Fruit fly (Drosophila melanogaster) whole organism, prepupa: ENCODE data around the gene bc10.

Experiments used
- Blimp-1 ChIP-seq: fragments of 200-800 bp; sonication (Bioruptor generic); optimal IDR thresholded peaks from 3 replicates; lab custom pipeline; 2017; ENCODE audit warnings: missing biosample characterization, missing genetic modification characterization, mild to moderate bottlenecking, moderate library complexity, missing genetic modification reagents
- CG11294 ChIP-seq: fragments of 200-800 bp; sonication (Bioruptor generic); IDR thresholded peaks from 2 replicates; pipeline ENCODE4 v1.3.6; 2022; ENCODE audit warnings: missing biosample characterization, missing genetic modification characterization
- CG11902 ChIP-seq: fragments of 200-800 bp; sonication (Bioruptor generic); optimal IDR thresholded peaks from 3 replicates; lab custom pipeline; 2016; ENCODE audit warnings: missing biosample characterization, missing genetic modification characterization
- CG1621 ChIP-seq: fragments of 200-800 bp; sonication (Bioruptor generic); optimal IDR thresholded peaks from 3 replicates; lab custom pipeline; 2018; ENCODE audit warnings: missing biosample characterization, mild to moderate bottlenecking, missing genetic modification characterization
- CG16779 ChIP-seq: fragments of 200-800 bp; sonication (Bioruptor generic); optimal IDR thresholded peaks from 3 replicates; lab custom pipeline; 2017; ENCODE audit warnings: missing biosample characterization, mild to moderate bottlenecking, missing genetic modification characterization
- CG3032 ChIP-seq: fragments of 200-800 bp; optimal IDR thresholded peaks from 2 replicates; lab custom pipeline; 2019; ENCODE audit warnings: missing biosample characterization, mild to moderate bottlenecking, missing genetic modification characterization, moderate library complexity
- CG31627 ChIP-seq: fragments of 200-800 bp; sonication (Bioruptor generic); optimal IDR thresholded peaks from 3 replicates; lab custom pipeline; 2016; ENCODE audit warnings: missing biosample characterization, missing genetic modification characterization
- CG32006 ChIP-seq: fragments of 200-800 bp; sonication (Bioruptor generic); optimal IDR thresholded peaks from 3 replicates; lab custom pipeline; 2017; ENCODE audit warnings: missing biosample characterization, mild to moderate bottlenecking, missing genetic modification characterization
- CG34406 ChIP-seq: fragments of 200-800 bp; sonication (Bioruptor generic); optimal IDR thresholded peaks from 3 replicates; lab custom pipeline; 2016; ENCODE audit warnings: missing biosample characterization, missing genetic modification characterization
- CG4318 ChIP-seq: fragments of 200-800 bp; sonication (Bioruptor generic); optimal IDR thresholded peaks from 3 replicates; lab custom pipeline; 2017; ENCODE audit warnings: missing biosample characterization, mild to moderate bottlenecking, missing genetic modification characterization
- CG6163 ChIP-seq: fragments of 200-800 bp; sonication (Bioruptor generic); IDR thresholded peaks from 3 replicates; pipeline ENCODE4 v1.3.6; 2022; ENCODE audit warnings: missing biosample characterization, missing genetic modification characterization
- CG6276 ChIP-seq: fragments of 200-800 bp; sonication (Bioruptor generic); optimal IDR thresholded peaks from 2 replicates; lab custom pipeline; 2017; ENCODE audit warnings: missing biosample characterization, mild to moderate bottlenecking, missing genetic modification characterization
- CG6854 ChIP-seq: fragments of 200-800 bp; sonication (Bioruptor generic); optimal IDR thresholded peaks from 2 replicates; lab custom pipeline; 2017; ENCODE audit warnings: missing biosample characterization, mild to moderate bottlenecking, missing genetic modification characterization
- CG7368 ChIP-seq: fragments of 200-800 bp; sonication (Bioruptor generic); optimal IDR thresholded peaks from 3 replicates; lab custom pipeline; 2016; ENCODE audit warnings: missing biosample characterization, missing genetic modification characterization
- CG8119 ChIP-seq: fragments of 200-800 bp; sonication (Bioruptor generic); IDR thresholded peaks from 3 replicates; pipeline ENCODE4 v1.3.6; 2022; ENCODE audit warnings: missing biosample characterization, missing genetic modification characterization
- CG8632 ChIP-seq: fragments of 200-800 bp; sonication (Bioruptor generic); optimal IDR thresholded peaks from 3 replicates; lab custom pipeline; 2016; ENCODE audit warnings: missing biosample characterization, missing genetic modification characterization
- CG9139 ChIP-seq: fragments of 200-800 bp; sonication (Bioruptor generic); optimal IDR thresholded peaks from 3 replicates; lab custom pipeline; 2017; ENCODE audit warnings: missing biosample characterization, mild to moderate bottlenecking, missing genetic modification characterization
- Eip93F ChIP-seq: fragments of 200-800 bp; sonication (Bioruptor generic); optimal IDR thresholded peaks from 2 replicates; lab custom pipeline; 2016; ENCODE audit warnings: missing biosample characterization, mild to moderate bottlenecking, missing genetic modification characterization
- Ets96B ChIP-seq: fragments of 200-800 bp; optimal IDR thresholded peaks from 2 replicates; lab custom pipeline; 2019; ENCODE audit warnings: missing biosample characterization, mild to moderate bottlenecking, missing genetic modification characterization, moderate library complexity
- Gug ChIP-seq: fragments of 200-800 bp; sonication (Bioruptor generic); IDR thresholded peaks from 2 replicates; pipeline ENCODE4 v1.3.6; 2022; ENCODE audit warnings: missing biosample characterization, missing genetic modification characterization
- Hr38 ChIP-seq: sonication (Bioruptor generic); optimal IDR thresholded peaks from 2 replicates; lab custom pipeline; 2016; ENCODE audit warnings: missing biosample characterization, missing genetic modification characterization
- Hr39 ChIP-seq: fragments of 200-800 bp; sonication (Bioruptor generic); optimal IDR thresholded peaks from 2 replicates; lab custom pipeline; 2016; ENCODE audit warnings: missing biosample characterization, missing genetic modification characterization
- Hr4 ChIP-seq: fragments of 200-800 bp; sonication (Bioruptor generic); optimal IDR thresholded peaks from 3 replicates; lab custom pipeline; 2016; ENCODE audit warnings: missing biosample characterization, missing genetic modification characterization
- Met ChIP-seq: fragments of 200-800 bp; sonication (Bioruptor generic); optimal IDR thresholded peaks from 3 replicates; lab custom pipeline; 2016; ENCODE audit warnings: missing biosample characterization, missing genetic modification characterization
- OdsH ChIP-seq: fragments of 200-800 bp; sonication (Bioruptor generic); optimal IDR thresholded peaks from 3 replicates; lab custom pipeline; 2016; ENCODE audit warnings: missing biosample characterization, missing genetic modification characterization
- Smox ChIP-seq: fragments of 200-800 bp; sonication (Bioruptor generic); optimal IDR thresholded peaks from 3 replicates; lab custom pipeline; 2016; ENCODE audit warnings: missing biosample characterization, missing genetic modification characterization
- Sox102F ChIP-seq: fragments of 200-800 bp; sonication (Bioruptor generic); optimal IDR thresholded peaks from 2 replicates; lab custom pipeline; 2016; ENCODE audit warnings: missing biosample characterization, mild to moderate bottlenecking, missing genetic modification characterization
- Sox14 ChIP-seq: fragments of 200-800 bp; sonication (Bioruptor generic); optimal IDR thresholded peaks from 3 replicates; lab custom pipeline; 2016; ENCODE audit warnings: missing biosample characterization, missing genetic modification characterization
- Sox15 ChIP-seq: fragments of 200-800 bp; sonication (Bioruptor generic); optimal IDR thresholded peaks from 3 replicates; lab custom pipeline; 2016; ENCODE audit warnings: missing biosample characterization, missing genetic modification characterization
- achi ChIP-seq: fragments of 200-800 bp; sonication (Bioruptor generic); optimal IDR thresholded peaks from 3 replicates; lab custom pipeline; 2016; ENCODE audit warnings: missing biosample characterization, missing genetic modification characterization
- acj6 ChIP-seq: fragments of 200-800 bp; sonication (Bioruptor generic); optimal IDR thresholded peaks from 3 replicates; lab custom pipeline; 2016; ENCODE audit warnings: missing biosample characterization, missing genetic modification characterization
- dac ChIP-seq: fragments of 200-800 bp; sonication (Bioruptor generic); optimal IDR thresholded peaks from 2 replicates; lab custom pipeline; 2017; ENCODE audit warnings: missing biosample characterization, mild to moderate bottlenecking, missing genetic modification characterization
- dsx ChIP-seq: fragments of 200-800 bp; optimal IDR thresholded peaks from 3 replicates; lab custom pipeline; 2019; ENCODE audit warnings: missing biosample characterization, mild to moderate bottlenecking, missing genetic modification characterization, moderate library complexity; ENCODE audit not compliant: poor library complexity, severe bottlenecking
- eg ChIP-seq: fragments of 200-800 bp; sonication (Bioruptor generic); IDR thresholded peaks from 3 replicates; pipeline ENCODE4 v1.3.6; 2022; ENCODE audit warnings: missing biosample characterization, missing genetic modification characterization
- esn ChIP-seq: fragments of 200-800 bp; sonication (Bioruptor generic); optimal IDR thresholded peaks from 2 replicates; lab custom pipeline; 2016; ENCODE audit warnings: missing biosample characterization, mild to moderate bottlenecking, missing genetic modification characterization, moderate library complexity
- fd59A ChIP-seq: fragments of 200-800 bp; sonication (Bioruptor generic); optimal IDR thresholded peaks from 2 replicates; lab custom pipeline; 2017; ENCODE audit warnings: missing biosample characterization, mild to moderate bottlenecking, missing genetic modification characterization, missing genetic modification reagents
- fd85E ChIP-seq: fragments of 200-800 bp; sonication (Bioruptor generic); optimal IDR thresholded peaks from 3 replicates; lab custom pipeline; 2016; ENCODE audit warnings: missing biosample characterization, missing genetic modification characterization
- fkh ChIP-seq: fragments of 200-800 bp; sonication (Bioruptor generic); optimal IDR thresholded peaks from 3 replicates; lab custom pipeline; 2017; ENCODE audit warnings: missing biosample characterization, mild to moderate bottlenecking, missing genetic modification characterization, moderate library complexity
- lz ChIP-seq: fragments of 200-800 bp; sonication (Bioruptor generic); optimal IDR thresholded peaks from 3 replicates; lab custom pipeline; 2016; ENCODE audit warnings: missing biosample characterization, missing genetic modification characterization
- net ChIP-seq: fragments of 200-800 bp; sonication (Bioruptor generic); optimal IDR thresholded peaks from 3 replicates; lab custom pipeline; 2016; ENCODE audit warnings: missing biosample characterization, missing genetic modification characterization
- pdm3 ChIP-seq: fragments of 200-800 bp; sonication (Bioruptor generic); optimal IDR thresholded peaks from 3 replicates; lab custom pipeline; 2016; ENCODE audit warnings: missing biosample characterization, missing genetic modification characterization
- salr ChIP-seq, 2 experiments: fragments of 200-800 bp; sonication (Bioruptor generic); optimal IDR thresholded peaks; 3 replicates each; lab custom pipeline; 2016 to 2018; ENCODE audit warnings: missing biosample characterization in 2 of 2, missing genetic modification characterization in 2 of 2, mild to moderate bottlenecking in 1 of 2
- ss ChIP-seq, 2 experiments: fragments of 200-800 bp; sonication (Bioruptor generic); optimal IDR thresholded peaks; 2 replicates in 1 of 2; 3 replicates in 1 of 2; lab custom pipeline; 2017 to 2018; ENCODE audit warnings: mild to moderate bottlenecking in 2 of 2, missing biosample characterization in 2 of 2, missing genetic modification characterization in 2 of 2, moderate library complexity in 1 of 2
- svp ChIP-seq: fragments of 200-800 bp; sonication (Bioruptor generic); peaks from one replicate; lab custom pipeline; 2016; ENCODE audit warnings: missing biosample characterization, missing genetic modification characterization
- topi ChIP-seq: fragments of 200-800 bp; sonication (Bioruptor generic); optimal IDR thresholded peaks from 3 replicates; lab custom pipeline; 2016; ENCODE audit warnings: missing biosample characterization, missing genetic modification characterization
- vri ChIP-seq: fragments of 200-800 bp; sonication (Bioruptor generic); optimal IDR thresholded peaks from 3 replicates; lab custom pipeline; 2016; ENCODE audit warnings: missing biosample characterization, mild to moderate bottlenecking, missing genetic modification characterization

Gene bc10

DNA sequence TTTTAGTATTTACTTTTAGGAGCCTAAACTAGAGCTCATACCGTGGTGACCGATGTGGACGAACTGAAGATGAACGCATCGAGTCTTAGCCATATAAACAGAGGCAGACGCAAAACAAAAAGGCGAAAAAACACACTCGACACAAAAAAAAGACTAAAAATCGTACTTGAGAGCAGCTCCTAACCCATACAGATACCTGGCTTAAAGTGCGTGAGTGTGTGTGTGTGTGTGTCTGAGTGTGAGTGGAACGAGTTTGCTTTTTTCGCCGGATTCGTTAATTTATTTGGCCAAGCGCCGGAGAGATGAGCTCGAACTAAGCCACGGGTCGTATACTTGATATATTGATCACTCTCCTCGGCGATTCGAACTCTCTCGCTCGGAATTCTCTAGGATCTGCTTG is 13.9 kb upstream of the bc10 start, which contains the start of gene frm (continued):
- TF ChIP-seq dac (GFP tag; lab: Kevin White, UChicago) (no peak), eg (GFP tag; lab: Robert Waterston, UW) (no peak), fkh (GFP tag; lab: Kevin White, UChicago) (no peak), CG32006 (GFP tag; lab: Kevin White, UChicago) (no peak), Sox102F (GFP tag; lab: Kevin White, UChicago) (no peak), fd59A (GFP tag; lab: Kevin White, UChicago) (no peak), Blimp-1 (GFP tag; lab: Kevin White, UChicago) (peak; percentile 3), Hr38 (GFP tag; lab: Kevin White, UChicago) (no peak), CG4318 (GFP tag; lab: Kevin White, UChicago) (no peak), CG31627 (GFP tag; lab: Kevin White, UChicago) (no peak), Hr39 (no peak), fd85E (GFP tag; lab: Kevin White, UChicago) (no peak), Ets96B (peak; percentile 34), net (GFP tag; lab: Kevin White, UChicago) (peak; percentile 27), Met (GFP tag; lab: Kevin White, UChicago) (no peak), OdsH (no peak), CG34406 (GFP tag; lab: Kevin White, UChicago) (no peak)

DNA sequence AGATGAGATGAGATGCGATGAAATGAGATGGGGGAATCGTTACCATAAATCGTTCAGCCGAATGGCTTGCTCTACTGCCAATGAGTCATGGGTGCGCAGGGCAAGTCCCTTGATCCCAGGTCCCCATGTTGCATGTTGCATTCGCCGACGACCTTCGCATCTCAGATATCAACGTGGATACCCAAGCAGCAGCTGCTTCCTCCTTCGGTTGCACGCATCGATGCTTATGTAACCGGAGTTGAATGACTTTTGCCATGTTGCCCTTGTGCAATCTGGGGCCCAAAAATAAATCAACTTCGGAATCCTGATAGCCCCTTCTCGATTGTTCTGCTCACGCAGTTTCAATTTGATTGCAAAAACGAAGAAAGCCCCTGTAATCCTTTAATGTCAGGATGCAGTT is 11.3 kb upstream of the bc10 start:
- TF ChIP-seq CG6163 (GFP tag; lab: Robert Waterston, UW) (peak; percentile 19; the same call in 1 of the 3 replicates), CG8632 (GFP tag; lab: Kevin White, UChicago) (no peak), Met (GFP tag; lab: Kevin White, UChicago) (no peak), Sox14 (no peak), dsx (GFP tag; lab: Kevin White, UChicago) (peak; percentile 35), vri (GFP tag; lab: Kevin White, UChicago) (peak; percentile 89), ss (GFP tag; optimal IDR thresholded peaks at IDR 0.05; lab: Kevin White, UChicago) (peak in 1 of 2 experiments; percentile 92)

DNA sequence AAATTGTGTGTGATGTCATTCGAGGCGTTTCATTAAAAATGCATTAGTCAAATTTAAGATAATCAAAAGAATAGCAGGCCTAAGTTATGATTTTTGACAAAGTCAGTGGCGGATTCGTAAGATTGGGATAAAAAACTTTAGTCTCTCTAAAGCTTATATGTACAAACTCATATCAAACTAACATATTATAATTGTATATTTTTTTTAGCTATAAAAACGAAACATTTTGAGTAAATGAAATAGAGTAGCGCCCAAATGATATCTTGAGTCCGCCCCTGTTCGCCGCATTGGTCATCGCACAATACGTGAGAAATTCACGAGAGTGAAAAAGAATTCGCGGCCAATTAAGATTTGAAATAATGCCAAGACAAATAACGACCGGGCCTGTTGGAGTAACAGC is 10.7 kb upstream of the bc10 start:
- TF ChIP-seq ss (GFP tag; optimal IDR thresholded peaks at IDR 0.05; lab: Kevin White, UChicago) (peak in 1 of 2 experiments; percentile 26), Blimp-1 (GFP tag; lab: Kevin White, UChicago) (peak; percentile 28), CG9139 (GFP tag; lab: Kevin White, UChicago) (no peak), Gug (GFP tag; lab: Robert Waterston, UW) (0 out of 2 replicates have a peak, but pooled peaks have one; percentile 22), Sox15 (GFP tag; lab: Kevin White, UChicago) (peak; percentile 36), CG6163 (GFP tag; lab: Robert Waterston, UW) (peak; percentile 65), acj6 (GFP tag; lab: Kevin White, UChicago) (no peak), CG11294 (GFP tag; lab: Robert Waterston, UW) (peak; percentile 34; the same call in 1 of the 2 replicates), dsx (GFP tag; lab: Kevin White, UChicago) (no peak), CG32006 (GFP tag; lab: Kevin White, UChicago) (no peak), Eip93F (no peak), CG8632 (GFP tag; lab: Kevin White, UChicago) (peak; percentile 53), CG16779 (tag; lab: Kevin White, UChicago) (no peak), svp (GFP tag; lab: Kevin White, UChicago) (peak; percentile 85), pdm3 (no peak), fd85E (GFP tag; lab: Kevin White, UChicago) (no peak), CG6276 (no peak), Smox (no peak), salr (GFP tag; optimal IDR thresholded peaks at IDR 0.05; lab: Kevin White, UChicago) (peak in 1 of 2 experiments; percentile 25), fd59A (GFP tag; lab: Kevin White, UChicago) (peak; percentile 2), vri (GFP tag; lab: Kevin White, UChicago) (peak; percentile 39), Hr4 (GFP tag; lab: Kevin White, UChicago) (no peak), CG3032 (tag; lab: Kevin White, UChicago) (peak; percentile 51), OdsH (peak; percentile 56), CG7368 (GFP tag; lab: Kevin White, UChicago) (no peak), CG11902 (GFP tag; lab: Kevin White, UChicago) (peak; percentile 65), Met (GFP tag; lab: Kevin White, UChicago) (peak; percentile 74), topi (GFP tag; lab: Kevin White, UChicago) (peak; percentile 74), CG1621 (no peak), CG6854 (no peak), achi (GFP tag; lab: Kevin White, UChicago) (peak; percentile 40), lz (peak; percentile 71), CG8119 (GFP tag; lab: Robert Waterston, UW) (no peak), esn (GFP tag; lab: Kevin White, UChicago) (peak; percentile 78)
